Fruit fly (Drosophila melanogaster): ENCODE results near the gene CG17896.

DNA sequence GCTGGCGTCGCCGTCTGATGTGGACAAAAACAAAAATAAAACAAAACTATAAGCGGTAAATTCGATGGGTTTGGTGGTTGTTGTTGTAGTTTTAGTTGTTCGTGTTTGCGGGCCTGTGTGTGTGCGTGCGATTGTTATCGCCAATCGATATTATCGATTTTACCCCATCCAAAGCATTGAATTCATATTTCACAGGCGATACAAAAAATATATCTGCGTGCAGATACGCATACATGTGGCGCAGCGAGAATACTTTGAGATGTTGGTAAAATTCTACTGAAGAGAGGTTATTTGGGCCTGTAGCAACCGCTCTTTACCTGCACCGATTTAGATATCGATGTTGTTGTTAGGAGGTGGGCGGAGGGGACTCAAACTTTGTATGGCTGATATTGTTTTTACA is 28.4 kb upstream of the CG17896 start:
- TF ChIP-seq CG15336 (GFP tag; IDR thresholded peaks at IDR 0.05), result no peak
- no peak for TF ChIP-seq CG6163 (GFP tag; IDR thresholded peaks at IDR 0.05)
- TF ChIP-seq CG6808 (GFP tag; optimal IDR thresholded peaks at IDR 0.05), result no peak
